Fruit fly (Drosophila melanogaster): Measurements from ENCODE around the gene Cpr65Ax2.
"Not testable (repeated sequence)": the region's sequence is repeated elsewhere in the genome, so short reads cannot be mapped to it uniquely, and the experiment has no call there.

dm6 chr3L:6147887-6148286 is 2.8 kb downstream of the Cpr65Ax2 start, which contains the start of gene Cpr65Ax1:
- TF ChIP-seq CG13204 (GFP tag; optimal IDR thresholded peaks at IDR 0.05); Snoo (tag; optimal IDR thresholded peaks at IDR 0.05); CG14655 (GFP tag; optimal IDR thresholded peaks at IDR 0.05); EcR (GFP tag; optimal IDR thresholded peaks at IDR 0.05); CG8159 (tag; optimal IDR thresholded peaks at IDR 0.05); rn (GFP tag; IDR thresholded peaks at IDR 0.05); CG17806 (tag; optimal IDR thresholded peaks at IDR 0.05); Ets98B (GFP tag; IDR thresholded peaks at IDR 0.05): not testable (repeated sequence)
